Fruit fly (Drosophila melanogaster): Measurements from ENCODE around the gene CG18814.

Gene CG18814

dm6 chr3L:16412394-16412950 lies 42.8 kb downstream of the CG18814 start, which contains the start of gene Serinc (continued):
- TF ChIP-seq CG9437 (GFP tag; optimal IDR thresholded peaks at IDR 0.05) (peak; percentile 81), chm (GFP tag; IDR thresholded peaks at IDR 0.05) (no peak), Bteb2 (GFP tag; optimal IDR thresholded peaks at IDR 0.05) (peak; percentile 40), bsh (GFP tag; optimal IDR thresholded peaks at IDR 0.05) (peak in 1 of 2 experiments; percentile 42), CG3281 (GFP tag; optimal IDR thresholded peaks at IDR 0.05) (peak; percentile 32), Med (GFP tag) (peak; percentile 93), Dip3 (GFP tag; optimal IDR thresholded peaks at IDR 0.05) (peak; percentile 39), Sin3A (optimal IDR thresholded peaks at IDR 0.05) (peak; percentile 22), gcm (GFP tag; optimal IDR thresholded peaks at IDR 0.05) (peak; percentile 0), CG16863 (GFP tag; optimal IDR thresholded peaks at IDR 0.05) (peak; percentile 55), trem (tag; optimal IDR thresholded peaks at IDR 0.05) (peak; percentile 88), CG34376 (GFP tag; optimal IDR thresholded peaks at IDR 0.05) (peak; percentile 25), CG8359 (GFP tag; optimal IDR thresholded peaks at IDR 0.05; ENCODE audit: borderline replicate concordance) (no peak), CG10979 (tag; optimal IDR thresholded peaks at IDR 0.05) (peak; percentile 57), sug (tag; optimal IDR thresholded peaks at IDR 0.05) (peak; percentile 66), CG13424 (tag; optimal IDR thresholded peaks at IDR 0.05) (peak; percentile 71), PHDP (tag; optimal IDR thresholded peaks at IDR 0.05) (peak; percentile 40), CG12155 (GFP tag; optimal IDR thresholded peaks at IDR 0.05) (peak; percentile 30), HHEX (GFP tag; optimal IDR thresholded peaks at IDR 0.05) (peak; percentile 48), Mes4 (GFP tag; optimal IDR thresholded peaks at IDR 0.05) (peak; percentile 59), lbe (GFP tag; optimal IDR thresholded peaks at IDR 0.05) (peak; percentile 56), sisA (GFP tag; IDR thresholded peaks at IDR 0.05) (peak; percentile 14; the same call in 1 of the 2 replicates), cwo (GFP tag; optimal IDR thresholded peaks at IDR 0.05) (no peak), ase (GFP tag; IDR thresholded peaks at IDR 0.05) (0 out of 3 replicates have a peak, but pooled peaks have one; percentile 17), HLH3B (GFP tag; IDR thresholded peaks at IDR 0.05) (0 out of 2 replicates have a peak, but pooled peaks have one; percentile 14), H15 (GFP tag; IDR thresholded peaks at IDR 0.05) (no peak), exex (tag; optimal IDR thresholded peaks at IDR 0.05) (peak; percentile 15), CG14441 (GFP tag; IDR thresholded peaks at IDR 0.05) (peak; percentile 52; the same call in 1 of the 2 replicates), D19B (GFP tag; optimal IDR thresholded peaks at IDR 0.05) (no peak), slbo (GFP tag; IDR thresholded peaks at IDR 0.05) (peak; percentile 70), stwl (tag; optimal IDR thresholded peaks at IDR 0.05) (peak; percentile 48), vvl (GFP tag; IDR thresholded peaks at IDR 0.05) (peak; percentile 76; the same call in 1 of the 2 replicates), CG12391 (tag; optimal IDR thresholded peaks at IDR 0.05) (peak; percentile 78), CG7839 (tag; optimal IDR thresholded peaks at IDR 0.05) (no peak), CG10267 (tag; optimal IDR thresholded peaks at IDR 0.05) (peak; percentile 81), lilli (GFP tag; optimal IDR thresholded peaks at IDR 0.05) (peak; percentile 78), sob (GFP tag; IDR thresholded peaks at IDR 0.05) (peak; percentile 72), dati (GFP tag; IDR thresholded peaks at IDR 0.05) (no peak), Sox100B (GFP tag; optimal IDR thresholded peaks at IDR 0.05) (no peak), CG32532 (GFP tag; IDR thresholded peaks at IDR 0.05) (peak; percentile 62; the same call in 1 of the 2 replicates), CG11093 (GFP tag; IDR thresholded peaks at IDR 0.05) (no peak), ab (GFP tag; optimal IDR thresholded peaks at IDR 0.05) (no peak), Ets65A (GFP tag) (peak; percentile 97), lab (GFP tag; optimal IDR thresholded peaks at IDR 0.05) (no peak), Hsf (GFP tag; optimal IDR thresholded peaks at IDR 0.05) (peak; percentile 69), zen (tag; optimal IDR thresholded peaks at IDR 0.05) (peak; percentile 76), cad (GFP tag; optimal IDR thresholded peaks at IDR 0.05) (no peak), nerfin-2 (GFP tag; IDR thresholded peaks at IDR 0.05; ENCODE audit: partially characterized antibody) (peak; percentile 90), Aef1 (GFP tag; IDR thresholded peaks at IDR 0.05) (peak; percentile 34; the same call in 2 of the 3 replicates), Ravus (GFP tag; IDR thresholded peaks at IDR 0.05) (no peak)

Measured in whole organism, embryonic.